Fruit fly (Drosophila melanogaster): ENCODE results near the gene eIF5B.

The eIF5B gene

DNA sequence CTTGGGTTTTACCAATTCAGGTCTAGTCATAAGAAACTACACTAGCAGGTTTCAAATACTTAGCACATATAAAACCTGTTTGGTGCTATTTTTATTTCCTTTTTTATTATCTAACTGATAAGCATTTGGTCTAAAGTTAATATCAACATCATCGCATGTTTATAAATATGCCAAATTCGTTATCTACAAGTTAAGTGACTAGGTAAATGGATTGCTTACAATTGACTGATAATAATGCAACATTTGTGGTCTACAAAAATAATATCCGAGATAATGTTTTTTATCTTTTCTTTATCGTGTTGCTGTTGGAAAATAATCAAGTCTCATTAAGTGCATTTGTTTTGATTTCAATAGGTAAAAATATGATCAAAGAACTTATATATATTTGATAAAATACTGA lies 8.9 kb upstream of the eIF5B start:
- TF ChIP-seq Eip75B (GFP tag; optimal IDR thresholded peaks at IDR 0.05), result no peak
- TF ChIP-seq Eip93F (GFP tag; optimal IDR thresholded peaks at IDR 0.05), result peak; percentile 3
- TF ChIP-seq Eip78C (GFP tag), result no peak
- TF ChIP-seq CG3032 (tag; optimal IDR thresholded peaks at IDR 0.05), result no peak
- no peak for TF ChIP-seq CG9139 (GFP tag; optimal IDR thresholded peaks at IDR 0.05)
- no peak for TF ChIP-seq CG11902 (GFP tag; optimal IDR thresholded peaks at IDR 0.05)
- peak; percentile 56 for TF ChIP-seq vri (GFP tag; optimal IDR thresholded peaks at IDR 0.05)

DNA sequence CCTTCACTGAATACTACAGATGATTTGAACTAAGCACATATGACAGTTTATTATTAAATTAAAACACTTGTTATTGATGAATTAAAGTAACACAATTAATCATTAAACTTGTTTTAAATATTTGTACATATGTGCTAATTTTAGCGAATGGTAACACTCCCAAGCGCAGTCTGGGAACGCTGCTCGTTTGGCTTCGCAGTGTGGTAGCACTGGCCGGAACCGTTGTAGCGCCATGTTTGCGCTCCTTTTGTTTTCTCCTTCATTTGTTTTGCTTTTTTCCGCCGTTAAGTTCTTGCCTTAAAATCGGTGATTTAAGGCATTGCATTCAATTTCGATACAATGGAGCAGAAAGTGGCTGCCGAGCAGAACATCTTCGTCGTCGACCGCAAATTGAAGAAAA lies 5.4 kb upstream of the eIF5B start, which contains the start of gene CycJ:
Gene CycJ (plus strand): TSS at position 229 of the 400 bp plus-strand sequence.
- no peak for TF ChIP-seq CG4318 (GFP tag; optimal IDR thresholded peaks at IDR 0.05)
- TF ChIP-seq Eip78C (GFP tag), result peak; percentile 18

DNA sequence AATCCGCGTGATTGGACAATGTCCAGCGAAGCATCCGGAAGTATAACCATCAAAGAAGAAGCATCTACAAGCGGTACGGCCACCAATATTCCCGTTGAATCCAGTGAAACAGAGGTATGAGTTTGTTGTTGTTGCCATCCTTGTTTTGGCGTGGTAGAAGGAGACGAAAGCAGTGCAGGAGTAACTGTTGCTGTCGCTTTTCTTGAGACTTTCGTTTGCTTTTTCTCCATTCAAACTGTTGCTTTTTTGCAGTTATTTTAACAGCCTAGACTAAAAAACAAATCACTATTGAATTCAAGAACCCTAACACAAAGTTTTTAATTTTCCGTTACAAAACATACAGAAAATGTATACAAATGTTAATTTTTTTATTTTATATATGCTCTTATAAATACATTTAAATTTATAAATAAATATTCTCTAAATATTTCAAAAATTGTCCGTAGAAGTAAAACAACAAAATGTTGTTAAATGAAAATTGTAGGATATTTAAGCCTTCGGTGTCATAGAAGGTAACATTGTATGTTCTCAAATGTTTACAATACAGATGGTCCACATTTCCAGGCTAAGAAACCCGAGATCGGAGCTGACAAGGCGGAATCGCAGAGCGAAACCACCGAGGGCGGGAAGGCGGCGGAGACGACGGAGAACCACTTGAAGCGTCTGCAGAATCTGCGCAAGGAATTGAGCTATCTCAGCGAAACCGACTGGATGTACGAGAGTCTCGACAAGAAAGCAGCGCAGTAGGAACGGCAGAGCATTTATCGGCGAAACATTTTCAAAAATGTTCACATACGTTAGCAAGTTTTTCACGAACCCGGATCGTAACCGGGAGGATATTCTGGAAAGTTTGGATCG lies 1.0 kb upstream of the eIF5B start:
- TF ChIP-seq CG6163 (GFP tag; IDR thresholded peaks at IDR 0.05), result 0 out of 3 replicates have a peak, but pooled peaks have one; percentile 11
- no peak for TF ChIP-seq Gug (GFP tag; IDR thresholded peaks at IDR 0.05)
- TF ChIP-seq Hr4 (GFP tag; optimal IDR thresholded peaks at IDR 0.05), result no peak
- no peak for TF ChIP-seq fkh (GFP tag; optimal IDR thresholded peaks at IDR 0.05)
- no peak for TF ChIP-seq CG34406 (GFP tag; optimal IDR thresholded peaks at IDR 0.05)
- TF ChIP-seq Ets96B (tag; optimal IDR thresholded peaks at IDR 0.05), result peak; percentile 6
- TF ChIP-seq pdm3 (GFP tag; optimal IDR thresholded peaks at IDR 0.05), result no peak
- no peak for TF ChIP-seq CG11294 (GFP tag; IDR thresholded peaks at IDR 0.05)
- no peak for TF ChIP-seq Smox (GFP tag; optimal IDR thresholded peaks at IDR 0.05)
- no peak for TF ChIP-seq net (GFP tag; optimal IDR thresholded peaks at IDR 0.05)
- TF ChIP-seq Ets21C (GFP tag; optimal IDR thresholded peaks at IDR 0.05), result no peak
- peak; percentile 52 for TF ChIP-seq dsx (GFP tag; optimal IDR thresholded peaks at IDR 0.05; ENCODE audit: poor library complexity, severe bottlenecking)
- no peak for TF ChIP-seq CG8632 (GFP tag; optimal IDR thresholded peaks at IDR 0.05)
- TF ChIP-seq spab (GFP tag; optimal IDR thresholded peaks at IDR 0.05), result no peak
- TF ChIP-seq CG11902 (GFP tag; optimal IDR thresholded peaks at IDR 0.05), result no peak
- no peak for TF ChIP-seq Met (GFP tag; optimal IDR thresholded peaks at IDR 0.05)
- TF ChIP-seq CG10631 (GFP tag; optimal IDR thresholded peaks at IDR 0.05), result no peak
- TF ChIP-seq Eip78C (GFP tag), result peak; percentile 67
- no peak for TF ChIP-seq cyc (GFP tag; optimal IDR thresholded peaks at IDR 0.05)
- TF ChIP-seq eg (GFP tag; IDR thresholded peaks at IDR 0.05), result no peak
- no peak for TF ChIP-seq topi (GFP tag; optimal IDR thresholded peaks at IDR 0.05)
- TF ChIP-seq CG7368 (GFP tag; optimal IDR thresholded peaks at IDR 0.05), result no peak
- TF ChIP-seq CG10669 (GFP tag; optimal IDR thresholded peaks at IDR 0.05), result no peak
- no peak for TF ChIP-seq Sox102F (GFP tag; optimal IDR thresholded peaks at IDR 0.05)
- no peak for TF ChIP-seq CG6792 (GFP tag; optimal IDR thresholded peaks at IDR 0.05)
- no peak for TF ChIP-seq CG32006 (GFP tag; optimal IDR thresholded peaks at IDR 0.05)
- TF ChIP-seq CG8319 (GFP tag; optimal IDR thresholded peaks at IDR 0.05), result no peak
- TF ChIP-seq fd85E (GFP tag; optimal IDR thresholded peaks at IDR 0.05), result no peak
- TF ChIP-seq OdsH (GFP tag; optimal IDR thresholded peaks at IDR 0.05), result no peak
- TF ChIP-seq CG6854 (GFP tag; optimal IDR thresholded peaks at IDR 0.05), result no peak
- no peak for TF ChIP-seq CG6808 (GFP tag; optimal IDR thresholded peaks at IDR 0.05)
- TF ChIP-seq svp (GFP tag), result no peak
- TF ChIP-seq CG31627 (GFP tag; optimal IDR thresholded peaks at IDR 0.05), result no peak
- no peak for TF ChIP-seq vri (GFP tag; optimal IDR thresholded peaks at IDR 0.05)
- TF ChIP-seq CG4318 (GFP tag; optimal IDR thresholded peaks at IDR 0.05), result no peak
- no peak for TF ChIP-seq CG1621 (tag; optimal IDR thresholded peaks at IDR 0.05)
